Worm (Caenorhabditis elegans): ENCODE data around the gene C23F12.9.
A peak's percentile ranks its signal among the peaks of the same experiment; 100 is the strongest.

The C23F12.9 gene

DNA sequence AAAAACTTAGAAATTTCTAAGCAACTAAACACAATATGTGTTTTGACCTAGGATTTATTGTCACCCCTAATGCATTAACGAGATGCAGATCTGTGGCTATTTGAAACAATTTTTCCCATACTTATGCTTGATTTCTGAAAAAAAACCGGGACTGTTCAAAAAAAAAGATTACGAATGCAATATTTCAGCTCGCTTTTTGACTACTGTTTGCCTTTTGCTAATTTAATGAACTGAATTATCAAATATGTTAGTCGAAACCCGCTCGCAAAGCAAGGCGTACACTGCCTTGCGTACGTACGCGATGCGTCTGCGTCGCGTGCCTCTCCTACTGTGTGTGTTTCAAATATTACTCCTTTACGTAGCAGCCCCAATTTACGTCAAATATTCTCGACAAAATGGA lies 6.8 kb upstream of the C23F12.9 start, which contains the start of gene C23F12.4:
TSS of gene C23F12.4 (plus strand) at position 301 of the 400 bp plus-strand sequence.
- no peak for TF ChIP-seq T22C8.4 (GFP tag; IDR thresholded peaks at IDR 0.05)
- TF ChIP-seq ztf-29 (GFP tag; IDR thresholded peaks at IDR 0.05): no peak
- TF ChIP-seq ztf-23 (GFP tag; IDR thresholded peaks at IDR 0.05): no peak
- no peak for TF ChIP-seq ref-1 (GFP tag; conservative IDR thresholded peaks at IDR 0.05)
- no peak for TF ChIP-seq med-1 (GFP tag; optimal IDR thresholded peaks at IDR 0.05; ENCODE audit: insufficient read depth)
- no peak for TF ChIP-seq flt-1 (GFP tag; IDR thresholded peaks at IDR 0.05)
- no peak for TF ChIP-seq tab-1 (GFP tag; IDR thresholded peaks at IDR 0.05)

DNA sequence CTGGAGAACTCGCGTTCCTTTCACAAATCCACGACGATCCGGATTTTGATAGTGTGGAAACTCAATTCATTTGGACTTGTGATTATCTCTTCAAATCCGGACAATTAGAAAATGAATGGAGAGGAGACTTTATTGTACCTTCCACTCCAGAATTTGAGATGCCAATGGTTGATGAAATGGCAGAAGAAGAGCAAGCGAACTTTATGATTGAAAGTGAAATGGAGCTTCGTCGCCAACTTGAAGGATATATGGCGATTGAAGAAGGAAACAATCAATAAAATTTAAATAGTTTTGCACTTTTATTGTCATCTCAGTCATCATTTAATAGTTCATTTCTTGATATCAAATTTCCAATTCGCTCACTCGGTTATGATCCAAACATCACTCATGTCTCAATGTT lies 5.2 kb upstream of the C23F12.9 start:
- no peak for TF ChIP-seq klf-2 (GFP tag; conservative IDR thresholded peaks at IDR 0.05)
- no peak for TF ChIP-seq T22C8.4 (GFP tag; IDR thresholded peaks at IDR 0.05)
- TF ChIP-seq flt-1 (GFP tag; IDR thresholded peaks at IDR 0.05): no peak
- no peak for TF ChIP-seq tab-1 (GFP tag; IDR thresholded peaks at IDR 0.05)
- no peak for TF ChIP-seq cog-1 (tag; optimal IDR thresholded peaks at IDR 0.05)
- no peak for TF ChIP-seq med-1 (GFP tag; optimal IDR thresholded peaks at IDR 0.05; ENCODE audit: insufficient read depth)
- no peak for TF ChIP-seq ztf-23 (GFP tag; IDR thresholded peaks at IDR 0.05)
- TF ChIP-seq ref-1 (GFP tag; conservative IDR thresholded peaks at IDR 0.05): no peak
- no peak for TF ChIP-seq ztf-29 (GFP tag; IDR thresholded peaks at IDR 0.05)

- TF ChIP-seq T22C8.4 (GFP tag; IDR thresholded peaks at IDR 0.05) (no peak), tab-1 (GFP tag; IDR thresholded peaks at IDR 0.05) (no peak), cog-1 (tag; optimal IDR thresholded peaks at IDR 0.05) (no peak), ztf-29 (GFP tag; IDR thresholded peaks at IDR 0.05) (no peak)
Measured at ce11 chrX:9391345-9391744, 2.5 kb upstream of the C23F12.9 start, which contains the start of gene C23F12.3. Gene C23F12.3, plus strand, starts transcription at chrX:9391645.

DNA sequence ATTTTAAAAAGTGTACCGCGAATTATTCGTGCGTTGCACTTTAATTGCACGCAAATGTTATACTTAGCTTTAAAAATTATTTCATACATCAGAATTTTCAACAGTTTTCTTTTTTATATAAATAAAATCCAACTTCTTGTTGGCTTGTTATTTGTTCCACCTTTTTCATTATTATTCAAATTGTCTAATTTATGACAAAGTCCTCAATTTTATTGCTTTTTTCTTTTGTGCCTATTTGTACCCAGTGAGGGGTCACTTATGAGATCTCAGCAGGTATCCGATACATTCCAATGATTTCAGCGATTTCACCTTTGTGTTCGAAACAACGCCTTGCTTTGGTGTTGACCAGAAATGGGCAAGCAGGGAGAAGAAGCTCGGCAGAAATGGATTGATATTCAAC lies 3.6 kb downstream of the C23F12.9 start, which contains the start of gene fln-2:
TSS of gene fln-2 (plus strand) at position 301 of the 400 bp plus-strand sequence.
- TF ChIP-seq cog-1 (tag; optimal IDR thresholded peaks at IDR 0.05) (no peak), flt-1 (GFP tag; IDR thresholded peaks at IDR 0.05) (no peak), ref-1 (GFP tag; conservative IDR thresholded peaks at IDR 0.05) (no peak), med-1 (GFP tag; optimal IDR thresholded peaks at IDR 0.05; ENCODE audit: insufficient read depth) (no peak), tab-1 (GFP tag; IDR thresholded peaks at IDR 0.05) (no peak), ztf-29 (GFP tag; IDR thresholded peaks at IDR 0.05) (no peak), klf-2 (GFP tag; conservative IDR thresholded peaks at IDR 0.05) (no peak), ztf-23 (GFP tag; IDR thresholded peaks at IDR 0.05) (no peak), T22C8.4 (GFP tag; IDR thresholded peaks at IDR 0.05) (no peak)

ce11 chrX:9401963-9402362 lies 8.1 kb downstream of the C23F12.9 start:
- TF ChIP-seq flt-1 (GFP tag; IDR thresholded peaks at IDR 0.05) (0 out of 2 replicates have a peak, but pooled peaks have one; percentile 61), T22C8.4 (GFP tag; IDR thresholded peaks at IDR 0.05) (no peak)

DNA sequence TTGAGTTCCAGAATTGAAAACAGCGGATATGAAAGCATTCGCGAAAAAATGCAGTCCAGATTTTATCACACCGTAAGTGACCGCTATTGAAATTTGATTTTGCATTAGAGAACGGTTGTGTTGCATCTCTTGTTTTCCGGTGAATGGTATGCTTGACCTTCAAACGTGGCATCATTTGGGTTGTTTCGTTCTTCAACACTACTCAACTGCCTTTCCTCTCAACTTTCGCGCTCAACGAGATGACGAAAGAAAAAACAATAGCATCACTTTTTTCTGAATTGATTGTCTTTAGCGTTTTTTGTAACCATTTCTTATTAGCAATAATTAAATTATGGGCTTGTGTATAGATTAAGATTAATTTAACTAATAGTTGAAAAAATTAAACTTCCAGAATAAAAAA lies 8.6 kb downstream of the C23F12.9 start:
- TF ChIP-seq ztf-29 (GFP tag; IDR thresholded peaks at IDR 0.05): no peak
- TF ChIP-seq T22C8.4 (GFP tag; IDR thresholded peaks at IDR 0.05): no peak
- no peak for TF ChIP-seq flt-1 (GFP tag; IDR thresholded peaks at IDR 0.05)
- TF ChIP-seq tab-1 (GFP tag; IDR thresholded peaks at IDR 0.05): no peak
- no peak for TF ChIP-seq cog-1 (tag; optimal IDR thresholded peaks at IDR 0.05)
- no peak for TF ChIP-seq ref-1 (GFP tag; conservative IDR thresholded peaks at IDR 0.05)
- TF ChIP-seq ztf-23 (GFP tag; IDR thresholded peaks at IDR 0.05): no peak
- TF ChIP-seq med-1 (GFP tag; optimal IDR thresholded peaks at IDR 0.05; ENCODE audit: insufficient read depth): no peak
- TF ChIP-seq klf-2 (GFP tag; conservative IDR thresholded peaks at IDR 0.05): no peak

ce11 chrX:9403622-9404255 lies 9.9 kb downstream of the C23F12.9 start:
- TF ChIP-seq cog-1 (tag; optimal IDR thresholded peaks at IDR 0.05) (no peak), klf-2 (GFP tag; conservative IDR thresholded peaks at IDR 0.05) (no peak), ref-1 (GFP tag; conservative IDR thresholded peaks at IDR 0.05) (no peak), T22C8.4 (GFP tag; IDR thresholded peaks at IDR 0.05) (no peak), med-1 (GFP tag; optimal IDR thresholded peaks at IDR 0.05; ENCODE audit: insufficient read depth) (no peak), flt-1 (GFP tag; IDR thresholded peaks at IDR 0.05) (no peak), tab-1 (GFP tag; IDR thresholded peaks at IDR 0.05) (no peak), ztf-23 (GFP tag; IDR thresholded peaks at IDR 0.05) (no peak), ztf-29 (GFP tag; IDR thresholded peaks at IDR 0.05) (no peak)

DNA sequence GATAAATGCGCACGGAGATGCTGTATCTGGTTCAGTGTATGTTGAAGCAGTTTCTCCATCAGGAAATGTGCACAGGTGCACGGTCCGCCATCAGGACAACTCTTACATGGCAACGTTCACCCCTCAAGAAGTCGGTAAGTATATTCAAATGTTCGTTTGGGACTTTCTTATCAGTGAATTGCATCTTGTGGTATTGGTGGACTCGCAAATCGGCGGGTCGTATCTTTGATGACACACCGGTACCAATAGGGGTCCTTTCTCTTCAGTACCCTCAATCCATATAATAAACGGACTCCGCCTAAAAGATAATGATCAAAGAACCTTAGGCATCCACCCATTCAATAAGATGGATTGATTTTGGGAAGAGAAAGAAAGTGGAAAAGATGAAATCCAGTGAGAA lies 12.1 kb downstream of the C23F12.9 start:
- TF ChIP-seq ztf-23 (GFP tag; IDR thresholded peaks at IDR 0.05): no peak
- TF ChIP-seq ztf-29 (GFP tag; IDR thresholded peaks at IDR 0.05): no peak
- TF ChIP-seq cog-1 (tag; optimal IDR thresholded peaks at IDR 0.05): no peak
- no peak for TF ChIP-seq ref-1 (GFP tag; conservative IDR thresholded peaks at IDR 0.05)
- no peak for TF ChIP-seq flt-1 (GFP tag; IDR thresholded peaks at IDR 0.05)
- TF ChIP-seq T22C8.4 (GFP tag; IDR thresholded peaks at IDR 0.05): no peak
- TF ChIP-seq klf-2 (GFP tag; conservative IDR thresholded peaks at IDR 0.05): no peak
- TF ChIP-seq tab-1 (GFP tag; IDR thresholded peaks at IDR 0.05): no peak
- TF ChIP-seq med-1 (GFP tag; optimal IDR thresholded peaks at IDR 0.05; ENCODE audit: insufficient read depth): no peak

DNA sequence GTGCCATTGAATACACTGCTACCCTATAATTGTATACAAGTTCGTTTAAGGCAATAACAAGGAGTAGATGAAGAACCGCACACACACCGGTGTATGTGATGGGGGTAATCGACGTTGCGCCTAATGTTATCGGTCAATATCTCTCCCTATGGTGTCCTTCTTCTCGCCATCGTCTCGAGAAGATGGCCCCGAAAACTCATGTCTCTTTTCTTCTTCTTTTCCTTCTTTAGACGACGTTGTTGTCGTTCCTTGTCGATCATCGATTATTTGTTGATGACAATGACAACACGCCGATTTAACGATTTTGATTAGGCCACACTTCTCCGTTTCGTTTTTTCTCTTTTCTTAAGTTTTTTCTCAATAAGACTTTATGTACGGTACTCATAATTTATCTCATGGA lies 15.3 kb downstream of the C23F12.9 start:
- TF ChIP-seq klf-2 (GFP tag; conservative IDR thresholded peaks at IDR 0.05) (no peak), cog-1 (tag; optimal IDR thresholded peaks at IDR 0.05) (no peak), ztf-23 (GFP tag; IDR thresholded peaks at IDR 0.05) (no peak), tab-1 (GFP tag; IDR thresholded peaks at IDR 0.05) (no peak), ztf-29 (GFP tag; IDR thresholded peaks at IDR 0.05) (no peak), med-1 (GFP tag; optimal IDR thresholded peaks at IDR 0.05; ENCODE audit: insufficient read depth) (no peak), T22C8.4 (GFP tag; IDR thresholded peaks at IDR 0.05) (no peak), ref-1 (GFP tag; conservative IDR thresholded peaks at IDR 0.05) (no peak), flt-1 (GFP tag; IDR thresholded peaks at IDR 0.05) (no peak)

DNA sequence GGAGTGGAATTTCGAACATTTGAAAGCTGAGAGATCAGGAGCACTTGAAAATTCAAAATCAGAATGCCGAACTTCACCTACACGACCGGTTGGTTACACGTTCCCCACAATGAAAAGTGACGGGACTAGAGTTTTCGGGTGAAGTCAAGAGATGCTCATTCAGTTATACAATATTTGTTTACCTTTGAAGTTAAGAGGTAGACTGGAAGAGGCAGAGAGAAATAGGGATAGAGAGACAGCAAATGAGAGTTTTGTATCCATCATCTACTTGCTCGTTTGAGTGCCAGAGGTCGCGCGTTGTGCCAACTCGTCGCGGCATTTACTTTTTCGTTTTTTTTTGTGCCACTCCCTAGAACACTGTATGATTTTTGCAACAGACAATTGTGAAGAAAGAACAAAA lies 16.9 kb downstream of the C23F12.9 start:
- no peak for TF ChIP-seq cog-1 (tag; optimal IDR thresholded peaks at IDR 0.05)
